Fruit fly (Drosophila melanogaster): Measurements from ENCODE around the gene Drsl6.

Drsl6 gene

dm6 chr3L:3319992-3320732 is 16.1 kb downstream of the Drsl6 start:
- TF ChIP-seq EcR (GFP tag; optimal IDR thresholded peaks at IDR 0.05) (no peak), usp (GFP tag; optimal IDR thresholded peaks at IDR 0.05) (no peak), psq (optimal IDR thresholded peaks at IDR 0.05) (no peak), CG8478 (optimal IDR thresholded peaks at IDR 0.05) (no peak), pan (optimal IDR thresholded peaks at IDR 0.05) (no peak), Dll (optimal IDR thresholded peaks at IDR 0.05) (no peak)

- no peak for TF ChIP-seq psq (optimal IDR thresholded peaks at IDR 0.05)
- no peak for TF ChIP-seq pan (optimal IDR thresholded peaks at IDR 0.05)
- TF ChIP-seq EcR (GFP tag; optimal IDR thresholded peaks at IDR 0.05) = no peak
- no peak for TF ChIP-seq usp (GFP tag; optimal IDR thresholded peaks at IDR 0.05)
These were observed 17.0 kb downstream of the Drsl6 start, which contains the start of the genes PIG-C, CG12016 and Dpm2 for dm6 chr3L:3319223-3319643. PIG-C (minus strand) TSS chr3L:3319232. CG12016 (plus strand) TSS chr3L:3319555. Dpm2 (plus strand) TSS chr3L:3319555.

dm6 chr3L:3316441-3316840 is 19.8 kb downstream of the Drsl6 start, which contains the start of gene Drsl5:
Drsl5 (plus strand) TSS chr3L:3316781.
- TF ChIP-seq CG8478 (optimal IDR thresholded peaks at IDR 0.05) (no peak), psq (optimal IDR thresholded peaks at IDR 0.05) (no peak), Dll (optimal IDR thresholded peaks at IDR 0.05) (no peak), EcR (GFP tag; optimal IDR thresholded peaks at IDR 0.05) (no peak), pan (optimal IDR thresholded peaks at IDR 0.05) (no peak)

- TF ChIP-seq pan (optimal IDR thresholded peaks at IDR 0.05) (no peak), CG8478 (optimal IDR thresholded peaks at IDR 0.05) (no peak), EcR (GFP tag; optimal IDR thresholded peaks at IDR 0.05) (no peak), psq (optimal IDR thresholded peaks at IDR 0.05) (no peak), Dll (optimal IDR thresholded peaks at IDR 0.05) (no peak), usp (GFP tag; optimal IDR thresholded peaks at IDR 0.05) (no peak)
These were observed 20.9 kb downstream of the Drsl6 start, which contains the start of gene Drsl4 for dm6 chr3L:3315288-3315687. Drsl4 (plus strand) TSS chr3L:3315620.

- TF ChIP-seq pan (optimal IDR thresholded peaks at IDR 0.05) (no peak), EcR (GFP tag; optimal IDR thresholded peaks at IDR 0.05) (no peak), usp (GFP tag; optimal IDR thresholded peaks at IDR 0.05) (no peak), psq (optimal IDR thresholded peaks at IDR 0.05) (no peak), Dll (optimal IDR thresholded peaks at IDR 0.05) (no peak), CG8478 (optimal IDR thresholded peaks at IDR 0.05) (no peak)
These were observed 21.5 kb downstream of the Drsl6 start, which contains the start of gene Drsl3 for dm6 chr3L:3314696-3315095. Drsl3 (plus strand) TSS chr3L:3314996.

- TF ChIP-seq usp (GFP tag; optimal IDR thresholded peaks at IDR 0.05) = no peak
- TF ChIP-seq CG8478 (optimal IDR thresholded peaks at IDR 0.05) = no peak
- no peak for TF ChIP-seq EcR (GFP tag; optimal IDR thresholded peaks at IDR 0.05)
These were observed 22.2 kb downstream of the Drsl6 start, which contains the start of gene Drsl2 for dm6 chr3L:3314049-3314448. Drsl2 (plus strand) TSS chr3L:3314349.

dm6 chr3L:3308676-3309613 is 27.3 kb downstream of the Drsl6 start:
- TF ChIP-seq pan (optimal IDR thresholded peaks at IDR 0.05) (no peak), Dll (optimal IDR thresholded peaks at IDR 0.05) (no peak), usp (GFP tag; optimal IDR thresholded peaks at IDR 0.05) (no peak), CG8478 (optimal IDR thresholded peaks at IDR 0.05) (no peak), psq (optimal IDR thresholded peaks at IDR 0.05) (no peak), EcR (GFP tag; optimal IDR thresholded peaks at IDR 0.05) (no peak)

dm6 chr3L:3307593-3307992 is 28.6 kb downstream of the Drsl6 start:
- TF ChIP-seq psq (optimal IDR thresholded peaks at IDR 0.05) (no peak), usp (GFP tag; optimal IDR thresholded peaks at IDR 0.05) (no peak), pan (optimal IDR thresholded peaks at IDR 0.05) (no peak), Dll (optimal IDR thresholded peaks at IDR 0.05) (no peak), CG8478 (optimal IDR thresholded peaks at IDR 0.05) (no peak), EcR (GFP tag; optimal IDR thresholded peaks at IDR 0.05) (no peak)

- no peak for TF ChIP-seq CG8478 (optimal IDR thresholded peaks at IDR 0.05)
- TF ChIP-seq usp (GFP tag; optimal IDR thresholded peaks at IDR 0.05) = no peak
- no peak for TF ChIP-seq Dll (optimal IDR thresholded peaks at IDR 0.05)
- TF ChIP-seq EcR (GFP tag; optimal IDR thresholded peaks at IDR 0.05) = no peak
- no peak for TF ChIP-seq psq (optimal IDR thresholded peaks at IDR 0.05)
- TF ChIP-seq pan (optimal IDR thresholded peaks at IDR 0.05) = no peak
These were observed 29.7 kb downstream of the Drsl6 start for dm6 chr3L:3306515-3306914.

- TF ChIP-seq EcR (GFP tag; optimal IDR thresholded peaks at IDR 0.05) (no peak), pan (optimal IDR thresholded peaks at IDR 0.05) (no peak), psq (optimal IDR thresholded peaks at IDR 0.05) (no peak), Dll (optimal IDR thresholded peaks at IDR 0.05) (no peak), CG8478 (optimal IDR thresholded peaks at IDR 0.05) (no peak), usp (GFP tag; optimal IDR thresholded peaks at IDR 0.05) (no peak)
These were observed 30.8 kb downstream of the Drsl6 start for dm6 chr3L:3305430-3305829.

dm6 chr3L:3304740-3305139 is 31.5 kb downstream of the Drsl6 start:
- TF ChIP-seq usp (GFP tag; optimal IDR thresholded peaks at IDR 0.05) (no peak), psq (optimal IDR thresholded peaks at IDR 0.05) (no peak), Dll (optimal IDR thresholded peaks at IDR 0.05) (no peak), pan (optimal IDR thresholded peaks at IDR 0.05) (no peak), EcR (GFP tag; optimal IDR thresholded peaks at IDR 0.05) (no peak), CG8478 (optimal IDR thresholded peaks at IDR 0.05) (no peak)

Measured in whole organism.